Worm (Caenorhabditis elegans) whole organism, late embryonic: ENCODE results near the gene T16G12.4.

Experiments
- C38D4.7 ChIP-seq: fragments of 200-800 bp; sonication (Bioruptor generic); optimal IDR thresholded peaks from 2 replicates; lab custom pipeline; 2018; ENCODE audit warnings: mild to moderate bottlenecking, missing genetic modification characterization, moderate library complexity, missing compliant biosample characterization
- K09A11.1 ChIP-seq: sonication (generic microtip); optimal IDR thresholded peaks from 2 replicates; lab custom pipeline; 2017; ENCODE audit warnings: antibody characterized with exemption, mild to moderate bottlenecking, missing genetic modification characterization, missing compliant biosample characterization; ENCODE audit not compliant: insufficient read depth
- T23F11.4 ChIP-seq: fragments of 200-800 bp; sonication (Bioruptor generic); optimal IDR thresholded peaks from 2 replicates; lab custom pipeline; 2018; ENCODE audit warnings: mild to moderate bottlenecking, missing genetic modification characterization, missing compliant biosample characterization
- Y22D7AL.16 ChIP-seq: sonication (generic microtip); optimal IDR thresholded peaks from 2 replicates; lab custom pipeline; 2016; ENCODE audit warnings: missing genetic modification characterization, missing compliant biosample characterization
- ahr-1 ChIP-seq: sonication (generic microtip); optimal IDR thresholded peaks from 2 replicates; lab custom pipeline; 2016; ENCODE audit warnings: missing genetic modification characterization, missing compliant biosample characterization
- ama-1 ChIP-seq: fragments of 150-350 bp; optimal IDR thresholded peaks from 2 replicates; lab custom pipeline; 2014
- ceh-19 ChIP-seq: fragments of 200-800 bp; sonication (Bioruptor generic); optimal IDR thresholded peaks from 2 replicates; lab custom pipeline; 2018; ENCODE audit warnings: mild to moderate bottlenecking, missing genetic modification characterization, missing compliant biosample characterization
- ceh-2 ChIP-seq: sonication (generic microtip); optimal IDR thresholded peaks from 2 replicates; lab custom pipeline; 2016; ENCODE audit warnings: missing genotype, missing genetic modification characterization, missing compliant biosample characterization
- ceh-24 ChIP-seq: sonication (generic microtip); optimal IDR thresholded peaks from 2 replicates; lab custom pipeline; 2016; ENCODE audit warnings: mild to moderate bottlenecking, missing genetic modification characterization, missing compliant biosample characterization
- ceh-30 ChIP-seq: fragments of 150-350 bp; optimal IDR thresholded peaks from 2 replicates; lab custom pipeline; 2014; ENCODE audit warnings: missing biosample characterization, missing genetic modification characterization
- ceh-31 ChIP-seq: sonication (generic microtip); optimal IDR thresholded peaks from 2 replicates; lab custom pipeline; 2016; ENCODE audit warnings: missing genetic modification characterization, missing compliant biosample characterization
- ceh-48 ChIP-seq: sonication (generic microtip); optimal IDR thresholded peaks from 2 replicates; lab custom pipeline; 2016; ENCODE audit warnings: missing genetic modification characterization, inconsistent platforms, missing compliant biosample characterization
- ceh-6 ChIP-seq: fragments of 200-800 bp; sonication (Bioruptor generic); optimal IDR thresholded peaks from 2 replicates; lab custom pipeline; 2018; ENCODE audit warnings: mild to moderate bottlenecking, missing genetic modification characterization, missing compliant biosample characterization
- ceh-9 ChIP-seq: sonication (generic microtip); optimal IDR thresholded peaks from 2 replicates; lab custom pipeline; 2016; ENCODE audit warnings: mild to moderate bottlenecking, missing genetic modification characterization, inconsistent platforms, missing compliant biosample characterization
- che-1 ChIP-seq: sonication (generic microtip); optimal IDR thresholded peaks from 2 replicates; lab custom pipeline; 2016; ENCODE audit warnings: mild to moderate bottlenecking, missing genetic modification characterization, missing compliant biosample characterization
- dmd-4 ChIP-seq: sonication (generic microtip); optimal IDR thresholded peaks from 2 replicates; lab custom pipeline; 2016; ENCODE audit warnings: borderline replicate concordance, missing genetic modification characterization, missing compliant biosample characterization
- dve-1 ChIP-seq: sonication (generic microtip); optimal IDR thresholded peaks from 2 replicates; lab custom pipeline; 2017; ENCODE audit warnings: antibody characterized with exemption, mild to moderate bottlenecking, missing genetic modification characterization, missing compliant biosample characterization
- elt-2 ChIP-seq: sonication (generic microtip); optimal IDR thresholded peaks from 2 replicates; lab custom pipeline; 2016; ENCODE audit warnings: missing genetic modification reagents, missing genetic modification characterization, missing compliant biosample characterization
- elt-4 ChIP-seq: sonication (generic microtip); optimal IDR thresholded peaks from 2 replicates; lab custom pipeline; 2016; ENCODE audit warnings: missing genetic modification characterization, missing compliant biosample characterization
- ets-4 ChIP-seq: sonication (generic microtip); optimal IDR thresholded peaks from 2 replicates; lab custom pipeline; 2016; ENCODE audit warnings: missing genetic modification characterization, missing compliant biosample characterization
- eyg-1 ChIP-seq: sonication (generic microtip); optimal IDR thresholded peaks from 2 replicates; lab custom pipeline; 2016; ENCODE audit warnings: missing genotype, missing genetic modification characterization, missing compliant biosample characterization
- fax-1 ChIP-seq: sonication (generic microtip); optimal IDR thresholded peaks from 2 replicates; lab custom pipeline; 2016; ENCODE audit warnings: missing genotype, missing genetic modification characterization, missing compliant biosample characterization
- hlh-13 ChIP-seq: fragments of 200-800 bp; sonication (Bioruptor generic); optimal IDR thresholded peaks from 2 replicates; lab custom pipeline; 2018; ENCODE audit warnings: mild to moderate bottlenecking, missing genetic modification characterization, missing compliant biosample characterization
- hlh-30 ChIP-seq: sonication (generic microtip); optimal IDR thresholded peaks from 2 replicates; lab custom pipeline; 2017; ENCODE audit warnings: antibody characterized with exemption, missing genetic modification characterization, missing compliant biosample characterization; ENCODE audit not compliant: insufficient read depth
- hlh-8 ChIP-seq: sonication (generic microtip); optimal IDR thresholded peaks from 2 replicates; lab custom pipeline; 2016; ENCODE audit warnings: missing genotype, missing genetic modification characterization, missing compliant biosample characterization
- lim-6 ChIP-seq: sonication (generic microtip); optimal IDR thresholded peaks from 2 replicates; lab custom pipeline; 2016; ENCODE audit warnings: missing genetic modification characterization, missing compliant biosample characterization
- lin-11 ChIP-seq: fragments of 200-800 bp; sonication (Bioruptor generic); optimal IDR thresholded peaks from 2 replicates; lab custom pipeline; 2018; ENCODE audit warnings: mild to moderate bottlenecking, missing genetic modification characterization, missing compliant biosample characterization
- mec-3 ChIP-seq: sonication (generic microtip); optimal IDR thresholded peaks from 2 replicates; lab custom pipeline; 2016; ENCODE audit warnings: borderline replicate concordance, missing genetic modification characterization, missing compliant biosample characterization
- nfya-1 ChIP-seq: sonication (generic microtip); optimal IDR thresholded peaks from 2 replicates; lab custom pipeline; 2017; ENCODE audit warnings: missing genetic modification characterization, mild to moderate bottlenecking, missing compliant biosample characterization, antibody characterized with exemption, moderate library complexity
- nhr-11 ChIP-seq: fragments of 150-350 bp; optimal IDR thresholded peaks from 2 replicates; lab custom pipeline; 2014; ENCODE audit warnings: missing biosample characterization, missing genetic modification characterization
- nhr-232 ChIP-seq: sonication (generic microtip); optimal IDR thresholded peaks from 2 replicates; lab custom pipeline; 2016; ENCODE audit warnings: missing genetic modification characterization, missing compliant biosample characterization
- npax-4 ChIP-seq: sonication (generic microtip); optimal IDR thresholded peaks from 2 replicates; lab custom pipeline; 2016; ENCODE audit warnings: missing genetic modification characterization, missing compliant biosample characterization
- pag-3 ChIP-seq: sonication (generic microtip); optimal IDR thresholded peaks from 2 replicates; lab custom pipeline; 2016; ENCODE audit warnings: missing compliant biosample characterization, missing genetic modification characterization, borderline replicate concordance
- pat-9 ChIP-seq: fragments of 200-800 bp; sonication (Bioruptor generic); optimal IDR thresholded peaks from 2 replicates; lab custom pipeline; 2018; ENCODE audit warnings: mild to moderate bottlenecking, missing genetic modification characterization, moderate library complexity, missing compliant biosample characterization
- pros-1 ChIP-seq: fragments of 150-350 bp; optimal IDR thresholded peaks from 2 replicates; lab custom pipeline; 2014; ENCODE audit warnings: missing biosample characterization, missing genetic modification reagents, missing genetic modification characterization
- ref-2 ChIP-seq: sonication (generic microtip); optimal IDR thresholded peaks from 2 replicates; lab custom pipeline; 2016; ENCODE audit warnings: missing genetic modification characterization, missing compliant biosample characterization
- sdc-2 ChIP-seq: sonication (generic microtip); optimal IDR thresholded peaks from 2 replicates; lab custom pipeline; 2016; ENCODE audit warnings: missing genotype, missing genetic modification characterization, missing compliant biosample characterization
- sox-2 ChIP-seq: fragments of 200-800 bp; sonication (Bioruptor generic); IDR thresholded peaks from 2 replicates; pipeline ENCODE4 v1.3.6; 2022; ENCODE audit warnings: missing genetic modification reagents, missing genetic modification characterization, missing compliant biosample characterization
- ttx-3 ChIP-seq: sonication (generic microtip); optimal IDR thresholded peaks from 2 replicates; lab custom pipeline; 2016; ENCODE audit warnings: missing genetic modification reagents, missing genetic modification characterization, missing compliant biosample characterization
- unc-3 ChIP-seq, 2 experiments: fragments of 200-800 bp in 1 of 2; sonication (Bioruptor generic) in 1 of 2; sonication (generic microtip) in 1 of 2; conservative IDR thresholded peaks in 1 of 2; optimal IDR thresholded peaks in 1 of 2; 2 replicates each; pipeline versions ENCODE4 v1.3.6 to Lab custom; 2016 to 2022; ENCODE audit warnings: missing compliant biosample characterization in 2 of 2, missing genetic modification characterization in 2 of 2, missing genetic modification reagents in 1 of 2
- unc-55 ChIP-seq: sonication (generic microtip); optimal IDR thresholded peaks from 2 replicates; lab custom pipeline; 2017; ENCODE audit warnings: missing biosample characterization, missing genetic modification reagents, missing genetic modification characterization
- unc-86 ChIP-seq: sonication (generic microtip); optimal IDR thresholded peaks from 2 replicates; lab custom pipeline; 2016; ENCODE audit warnings: missing genetic modification characterization, missing compliant biosample characterization
- zip-5 ChIP-seq: sonication (generic microtip); optimal IDR thresholded peaks from 2 replicates; lab custom pipeline; 2016; ENCODE audit warnings: missing genetic modification characterization, missing compliant biosample characterization

The T16G12.4 gene

DNA sequence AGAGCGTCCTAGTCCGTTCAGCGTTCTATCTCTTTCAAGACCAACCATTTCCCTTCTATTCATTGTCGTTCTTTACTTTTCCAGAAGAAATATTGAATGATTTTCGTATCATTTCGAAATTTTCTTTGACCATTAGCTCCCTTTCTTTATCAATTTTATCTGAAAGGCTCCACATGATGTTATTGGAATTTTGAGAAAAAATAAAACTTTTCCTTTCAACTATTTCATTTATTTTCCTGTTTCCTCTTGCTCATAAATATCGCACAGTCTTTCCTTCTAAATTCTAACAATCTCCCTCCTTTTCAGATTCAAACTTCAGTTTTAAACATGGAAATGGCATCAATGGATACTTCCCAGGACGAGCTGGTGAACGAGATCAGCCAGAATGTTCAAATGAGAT lies at the start of gene T16G12.4:
T16G12.4 (plus strand) TSS at position 301 of the 400 bp plus-strand sequence.
- TF ChIP-seq dmd-4 (tag; lab: Kevin White, UChicago): no peak
- TF ChIP-seq che-1: no peak
- TF ChIP-seq dve-1 (tag; lab: Kevin White, UChicago): no peak
- no peak for TF ChIP-seq ceh-24 (tag; lab: Kevin White, UChicago)
- TF ChIP-seq pag-3 (tag; lab: Kevin White, UChicago): no peak
- no peak for TF ChIP-seq fax-1 (tag; lab: Kevin White, UChicago)
- TF ChIP-seq ceh-6 (GFP tag; lab: Kevin White, UChicago): no peak
- no peak for TF ChIP-seq unc-86 (tag; lab: Kevin White, UChicago)
- TF ChIP-seq lin-11 (tag; lab: Kevin White, UChicago): no peak
- no peak for TF ChIP-seq ceh-31 (tag; lab: Kevin White, UChicago)
- TF ChIP-seq sdc-2: no peak
- TF ChIP-seq elt-4 (tag; lab: Kevin White, UChicago): no peak
- TF ChIP-seq sox-2 (GFP tag; lab: Robert Waterston, UW): no peak
- no peak for TF ChIP-seq ceh-19 (GFP tag; lab: Kevin White, UChicago)
- no peak for TF ChIP-seq ets-4
- no peak for TF ChIP-seq C38D4.7 (GFP tag; lab: Kevin White, UChicago)
- no peak for TF ChIP-seq unc-55 (GFP tag; lab: Kevin White, UChicago)
- no peak for TF ChIP-seq lim-6 (tag; lab: Kevin White, UChicago)
- no peak for TF ChIP-seq hlh-8

DNA sequence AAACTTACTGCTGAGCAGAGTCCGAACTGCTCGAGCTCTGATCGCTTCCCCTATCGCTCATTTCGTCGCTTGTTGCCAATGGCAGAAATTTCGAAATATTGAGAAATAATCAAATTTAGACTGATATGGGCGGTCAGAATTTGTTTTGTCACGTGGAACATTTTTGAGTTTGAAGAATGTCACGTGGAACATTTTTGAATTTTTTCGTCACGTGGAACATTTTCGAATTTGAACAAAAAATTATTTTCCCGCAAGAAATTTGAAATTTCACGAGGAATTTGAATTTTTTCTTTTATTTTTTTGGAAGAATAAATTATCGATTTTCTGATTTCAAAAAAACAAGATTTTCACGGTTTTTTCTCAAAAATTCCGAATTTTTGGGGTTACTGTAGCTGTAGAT lies 47.5 kb upstream of the T16G12.4 start, which contains the start of gene fbxa-155:
fbxa-155 (minus strand) TSS at position 101 of the 400 bp plus-strand sequence.
- no peak for TF ChIP-seq hlh-13 (GFP tag; lab: Kevin White, UChicago)
- TF ChIP-seq ceh-9: no peak
- TF ChIP-seq sdc-2: no peak
- TF ChIP-seq nhr-232 (tag; lab: Kevin White, UChicago): no peak
- TF ChIP-seq npax-4 (tag; lab: Kevin White, UChicago): no peak
- no peak for TF ChIP-seq elt-2 (tag; lab: Kevin White, UChicago)
- no peak for TF ChIP-seq pros-1
- TF ChIP-seq unc-3 (GFP tag; conservative IDR thresholded peaks at IDR 0.05; lab: Robert Waterston, UW): no peak
- no peak for TF ChIP-seq unc-3 (tag; optimal IDR thresholded peaks at IDR 0.05; lab: Kevin White, UChicago)
- TF ChIP-seq Y22D7AL.16 (tag; lab: Kevin White, UChicago): no peak
- no peak for TF ChIP-seq eyg-1
- no peak for TF ChIP-seq fax-1 (tag; lab: Kevin White, UChicago)
- TF ChIP-seq ceh-19 (GFP tag; lab: Kevin White, UChicago): no peak
- no peak for TF ChIP-seq che-1
- TF ChIP-seq hlh-30: no peak
- TF ChIP-seq ahr-1 (tag; lab: Kevin White, UChicago): no peak
- TF ChIP-seq, all 69 proteins: peak for 0

DNA sequence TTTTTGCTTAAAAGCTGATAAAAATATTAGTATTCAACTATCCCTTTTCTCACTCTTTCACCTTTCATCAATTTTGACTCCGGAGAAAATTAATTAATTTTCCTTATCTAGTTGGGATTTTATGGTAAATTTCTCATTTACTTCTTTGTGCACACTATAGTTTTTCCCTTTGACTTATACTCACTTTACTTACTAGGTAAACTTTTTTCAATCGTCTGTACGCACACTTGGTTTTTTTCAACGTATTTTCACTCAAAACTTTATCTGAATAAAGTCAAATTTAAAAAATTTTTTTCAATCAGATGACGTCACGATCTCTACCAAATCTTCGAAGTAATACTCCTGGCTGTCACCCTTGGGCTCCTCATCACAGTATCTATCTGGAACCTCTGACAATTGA lies 45.5 kb upstream of the T16G12.4 start, which contains the start of gene C05B5.16:
C05B5.16 (plus strand) TSS at position 301 of the 400 bp plus-strand sequence.
- TF ChIP-seq ceh-2 (tag; lab: Kevin White, UChicago) (no peak), zip-5 (no peak), ama-1 (no peak), ceh-48 (tag; lab: Kevin White, UChicago) (no peak), mec-3 (tag; lab: Kevin White, UChicago) (no peak), nfya-1 (no peak), elt-4 (tag; lab: Kevin White, UChicago) (no peak), pat-9 (tag; lab: Kevin White, UChicago) (no peak), ceh-30 (tag; lab: Kevin White, UChicago) (no peak), ttx-3 (tag; lab: Kevin White, UChicago) (no peak), lim-6 (tag; lab: Kevin White, UChicago) (no peak), T23F11.4 (GFP tag; lab: Kevin White, UChicago) (no peak), nhr-11 (tag; lab: Kevin White, UChicago) (no peak), ceh-9 (no peak), lin-11 (tag; lab: Kevin White, UChicago) (no peak), ref-2 (tag; lab: Kevin White, UChicago) (no peak), K09A11.1 (tag; lab: Kevin White, UChicago) (no peak)
